Fruit fly (Drosophila melanogaster) whole organism, wandering third instar larva: ENCODE measurements around the gene ND-13A.

Experiments used
- Abd-B ChIP-seq: fragments of >200 bp; optimal IDR thresholded peaks from 2 replicates; lab custom pipeline; 2017; ENCODE audit warnings: missing biosample characterization, missing genetic modification characterization
- CG32264 ChIP-seq: fragments of 200-800 bp; sonication (Bioruptor generic); optimal IDR thresholded peaks from 2 replicates; lab custom pipeline; 2016; ENCODE audit warnings: missing biosample characterization, missing genetic modification characterization
- CG9705 ChIP-seq: fragments of 200-800 bp; sonication (Bioruptor generic); optimal IDR thresholded peaks from 2 replicates; lab custom pipeline; 2018; ENCODE audit warnings: missing biosample characterization, mild to moderate bottlenecking, missing genetic modification characterization
- CrebA ChIP-seq: fragments of 200-800 bp; sonication (Bioruptor generic); optimal IDR thresholded peaks from 2 replicates; lab custom pipeline; 2016; ENCODE audit warnings: missing biosample characterization, mild to moderate bottlenecking, missing genetic modification characterization, borderline replicate concordance
- Dfd ChIP-seq: fragments of >200 bp; optimal IDR thresholded peaks from 2 replicates; lab custom pipeline; 2017; ENCODE audit warnings: missing biosample characterization, missing genetic modification characterization
- Dif ChIP-seq: fragments of 200-275, 200-300 bp; sonication (Bioruptor generic); optimal IDR thresholded peaks from 2 replicates; lab custom pipeline; 2018; ENCODE audit warnings: missing biosample characterization, missing genetic modification characterization; ENCODE audit not compliant: partially characterized antibody
- GATAd ChIP-seq: sonication (Bioruptor generic); optimal IDR thresholded peaks from 2 replicates; lab custom pipeline; 2016; ENCODE audit warnings: missing biosample characterization, missing genetic modification characterization
- HLH106 ChIP-seq: fragments of 200-800 bp; optimal IDR thresholded peaks from 3 replicates; lab custom pipeline; 2019; ENCODE audit warnings: missing biosample characterization, mild to moderate bottlenecking, missing genetic modification characterization, moderate library complexity
- Hnf4 ChIP-seq: fragments of 200-800 bp; sonication (Bioruptor generic); optimal IDR thresholded peaks from 2 replicates; lab custom pipeline; 2016; ENCODE audit warnings: missing biosample characterization, mild to moderate bottlenecking, missing genetic modification characterization
- Hr78 ChIP-seq: fragments of >200 bp; optimal IDR thresholded peaks from 2 replicates; lab custom pipeline; 2017; ENCODE audit warnings: missing biosample characterization, missing genetic modification characterization
- Hr83 ChIP-seq: fragments of 200-300 bp; sonication (Bioruptor generic); optimal IDR thresholded peaks from 2 replicates; lab custom pipeline; 2016; ENCODE audit warnings: missing biosample characterization, mild to moderate bottlenecking, missing genetic modification characterization, moderate library complexity; ENCODE audit not compliant: poor library complexity, severe bottlenecking
- Jra ChIP-seq: sonication (Bioruptor generic); optimal IDR thresholded peaks from 2 replicates; lab custom pipeline; 2016; ENCODE audit warnings: missing biosample characterization, missing genetic modification characterization
- Mio ChIP-seq: sonication (Bioruptor generic); optimal IDR thresholded peaks from 2 replicates; lab custom pipeline; 2016; ENCODE audit warnings: missing biosample characterization, missing genetic modification characterization
- Myc ChIP-seq: fragments of >200 bp; optimal IDR thresholded peaks from 2 replicates; lab custom pipeline; 2017
- N ChIP-seq: fragments of >200 bp; optimal IDR thresholded peaks from 2 replicates; lab custom pipeline; 2018; ENCODE audit warnings: missing biosample characterization, missing external identifiers, missing genetic modification characterization
- OdsH ChIP-seq: fragments of 200-800 bp; sonication (Bioruptor generic); optimal IDR thresholded peaks from 2 replicates; lab custom pipeline; 2016; ENCODE audit warnings: missing biosample characterization, mild to moderate bottlenecking, missing genetic modification characterization
- Rel ChIP-seq, 2 experiments: fragments of 200-800 bp; sonication (Bioruptor generic) in 1 of 2; optimal IDR thresholded peaks; 2 replicates in 1 of 2; 3 replicates in 1 of 2; lab custom pipeline; 2016 to 2019; ENCODE audit warnings: mild to moderate bottlenecking in 2 of 2, missing biosample characterization in 2 of 2, missing genetic modification characterization in 2 of 2, moderate library complexity in 1 of 2
- Sp1 ChIP-seq: fragments of 200-800 bp; sonication (Bioruptor generic); optimal IDR thresholded peaks from 3 replicates; lab custom pipeline; 2019; ENCODE audit warnings: missing biosample characterization, mild to moderate bottlenecking, missing genetic modification characterization, moderate library complexity
- Vsx2 ChIP-seq: fragments of 200-300, 225-300 bp; sonication (Bioruptor generic); optimal IDR thresholded peaks from 2 replicates; lab custom pipeline; 2018; ENCODE audit warnings: missing biosample characterization, missing genetic modification characterization; ENCODE audit not compliant: partially characterized antibody
- br ChIP-seq: fragments of 200-800 bp; sonication (Bioruptor generic); optimal IDR thresholded peaks from 2 replicates; lab custom pipeline; 2016; ENCODE audit warnings: missing biosample characterization, missing genetic modification characterization
- brk ChIP-seq: fragments of 200-800 bp; sonication (Bioruptor generic); optimal IDR thresholded peaks from 2 replicates; lab custom pipeline; 2016; ENCODE audit warnings: missing biosample characterization, mild to moderate bottlenecking, missing genetic modification characterization
- dl ChIP-seq, 2 experiments: fragments of 175-275, 200-275 bp in 1 of 2; fragments of 200-275 bp in 1 of 2; sonication (Bioruptor generic); optimal IDR thresholded peaks; lab custom pipeline; 2018; ENCODE audit warnings: mild to moderate bottlenecking in 2 of 2, missing biosample characterization in 2 of 2, missing genetic modification characterization in 2 of 2, moderate library complexity in 2 of 2; ENCODE audit not compliant: partially characterized antibody in 2 of 2, insufficient read depth in 1 of 2
- dmrt93B ChIP-seq: fragments of 200-800 bp; sonication (Bioruptor generic); optimal IDR thresholded peaks from 2 replicates; lab custom pipeline; 2018; ENCODE audit warnings: missing biosample characterization, mild to moderate bottlenecking, missing genetic modification characterization
- dsf ChIP-seq: sonication (Bioruptor generic); optimal IDR thresholded peaks from 2 replicates; lab custom pipeline; 2016; ENCODE audit warnings: missing biosample characterization, missing genetic modification characterization, borderline replicate concordance
- ey ChIP-seq: fragments of 200-800 bp; sonication (Bioruptor generic); optimal IDR thresholded peaks from 2 replicates; lab custom pipeline; 2016; ENCODE audit warnings: missing biosample characterization, missing genetic modification characterization
- foxo ChIP-seq, 2 experiments: fragments of 200-800 bp; sonication (Bioruptor generic); optimal IDR thresholded peaks; 2 replicates in 1 of 2; 3 replicates in 1 of 2; lab custom pipeline; 2016 to 2017; ENCODE audit warnings: missing biosample characterization in 2 of 2, missing genetic modification characterization in 2 of 2
- fru ChIP-seq: fragments of 200-800 bp; sonication (Bioruptor generic); optimal IDR thresholded peaks from 3 replicates; lab custom pipeline; 2016; ENCODE audit warnings: missing biosample characterization, mild to moderate bottlenecking, missing genetic modification characterization
- h ChIP-seq: fragments of 200-800 bp; sonication (Bioruptor generic); optimal IDR thresholded peaks from 3 replicates; lab custom pipeline; 2016; ENCODE audit warnings: missing biosample characterization, mild to moderate bottlenecking, missing genetic modification characterization
- jim ChIP-seq: fragments of 175-275, 200-325 bp; sonication (Bioruptor generic); optimal IDR thresholded peaks from 2 replicates; lab custom pipeline; 2016; ENCODE audit warnings: missing biosample characterization, mild to moderate bottlenecking, missing genetic modification characterization
- lola ChIP-seq: fragments of >200 bp; optimal IDR thresholded peaks from 2 replicates; lab custom pipeline; 2017; ENCODE audit warnings: missing biosample characterization, missing genetic modification characterization
- pan ChIP-seq: fragments of >200 bp; optimal IDR thresholded peaks from 2 replicates; lab custom pipeline; 2017
- psq ChIP-seq: fragments of 200-800 bp; sonication (Bioruptor generic); optimal IDR thresholded peaks from 3 replicates; lab custom pipeline; 2017; ENCODE audit warnings: missing biosample characterization, mild to moderate bottlenecking, missing genetic modification characterization, moderate library complexity
- rgr ChIP-seq: fragments of 200-800 bp; sonication (Bioruptor generic); optimal IDR thresholded peaks from 3 replicates; lab custom pipeline; 2016; ENCODE audit warnings: missing biosample characterization, mild to moderate bottlenecking, missing genetic modification characterization
- sage ChIP-seq: fragments of 200-800 bp; sonication (Bioruptor generic); optimal IDR thresholded peaks from 2 replicates; lab custom pipeline; 2016; ENCODE audit warnings: missing biosample characterization, mild to moderate bottlenecking, missing genetic modification characterization
- sv ChIP-seq: fragments of 200-800 bp; sonication (Bioruptor generic); optimal IDR thresholded peaks from 3 replicates; lab custom pipeline; 2016; ENCODE audit warnings: missing biosample characterization, missing genetic modification characterization
- tai ChIP-seq: sonication (Bioruptor generic); optimal IDR thresholded peaks from 2 replicates; lab custom pipeline; 2016; ENCODE audit warnings: missing biosample characterization, missing genetic modification characterization
- usp ChIP-seq: fragments of >200 bp; optimal IDR thresholded peaks from 2 replicates; lab custom pipeline; 2017; ENCODE audit warnings: missing biosample characterization, missing genetic modification characterization
- woc ChIP-seq: sonication (Bioruptor generic); optimal IDR thresholded peaks from 2 replicates; lab custom pipeline; 2016; ENCODE audit warnings: missing biosample characterization, mild to moderate bottlenecking, missing genetic modification characterization

ND-13A gene

DNA sequence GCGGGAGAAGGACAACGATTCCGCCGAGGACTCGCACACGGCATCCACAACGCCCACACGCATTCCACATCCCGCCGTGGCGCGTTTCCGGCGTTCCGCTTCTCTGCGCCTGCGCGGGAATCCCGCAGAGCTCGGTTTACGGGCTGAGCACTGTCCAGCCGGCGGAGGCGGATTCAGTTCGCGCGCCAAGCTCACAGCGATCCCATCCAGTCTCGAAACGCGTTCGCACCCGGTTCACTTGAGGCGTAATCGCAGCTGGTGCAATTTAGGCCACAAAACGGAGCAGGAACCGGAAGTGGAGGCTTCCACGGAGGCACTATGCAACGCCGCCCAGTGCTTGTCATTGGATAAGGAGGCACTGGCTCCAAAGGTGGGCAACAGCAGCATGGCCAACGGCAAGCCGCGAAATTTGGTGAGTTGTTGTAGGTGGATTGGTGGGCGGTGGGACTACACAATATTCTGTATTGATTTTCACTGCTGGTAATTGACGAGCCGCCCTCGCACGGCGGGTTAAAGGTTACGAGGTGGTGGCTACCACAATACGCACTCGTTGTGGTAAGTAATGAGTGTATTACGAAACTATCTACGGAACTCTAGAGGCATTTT lies 37.2 kb downstream of the ND-13A start:
- TF ChIP-seq Dif (GFP tag; lab: Kevin White, UChicago): peak; percentile 35
- TF ChIP-seq ey (GFP tag; lab: Kevin White, UChicago): no peak

DNA sequence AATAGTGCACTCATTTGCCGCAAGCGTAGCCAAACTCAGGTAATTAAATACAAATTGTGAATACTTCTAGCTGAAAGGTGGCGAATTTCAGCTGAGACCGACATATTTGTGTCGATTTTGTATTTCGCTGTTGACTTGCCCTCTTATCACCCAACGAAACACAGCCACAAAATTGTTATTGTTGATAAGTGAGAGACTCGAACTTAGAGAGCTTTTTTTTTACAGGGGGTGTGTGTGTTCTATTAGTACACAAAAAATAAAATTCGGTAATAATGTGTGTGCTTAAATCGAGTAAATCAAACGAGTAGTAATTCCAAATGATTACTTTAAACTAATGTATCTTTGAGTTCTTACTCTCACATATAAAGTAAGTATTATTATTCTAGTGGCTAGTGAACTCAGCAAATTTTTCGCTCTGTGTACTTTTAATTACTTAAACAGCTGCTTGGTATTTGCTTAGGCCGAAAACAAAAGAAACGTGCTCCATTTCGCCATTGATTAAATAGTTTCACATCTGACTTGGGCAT lies 39.1 kb downstream of the ND-13A start:
- no peak for TF ChIP-seq usp (GFP tag; lab: Kevin White, UChicago)
- peak; percentile 46 for TF ChIP-seq dmrt93B (GFP tag; lab: Kevin White, UChicago)
- peak; percentile 42 for TF ChIP-seq HLH106 (tag; lab: Kevin White, UChicago)
- TF ChIP-seq lola: no peak
- peak; percentile 48 for TF ChIP-seq CG32264 (GFP tag; lab: Kevin White, UChicago)
- no peak for TF ChIP-seq tai (GFP tag; lab: Kevin White, UChicago)
- TF ChIP-seq Sp1 (GFP tag; lab: Kevin White, UChicago): peak; percentile 82
- TF ChIP-seq pan (lab: Kevin White, UChicago): no peak
- TF ChIP-seq dsf: peak; percentile 13
- TF ChIP-seq Dif (GFP tag; lab: Kevin White, UChicago): no peak
- no peak for TF ChIP-seq CG9705
- TF ChIP-seq psq (GFP tag; lab: Kevin White, UChicago): peak; percentile 71
- no peak for TF ChIP-seq Dfd
- TF ChIP-seq OdsH (GFP tag; lab: Kevin White, UChicago): peak; percentile 88
- TF ChIP-seq dl (GFP tag; optimal IDR thresholded peaks at IDR 0.05; lab: Kevin White, UChicago; ENCODE audit: insufficient read depth in 1 of 2, partially characterized antibody in 2 of 2): no peak
- TF ChIP-seq sv (GFP tag; lab: Kevin White, UChicago): peak; percentile 64
- TF ChIP-seq GATAd (GFP tag; lab: Kevin White, UChicago): no peak
- peak; percentile 92 for TF ChIP-seq fru (GFP tag; lab: Kevin White, UChicago)
- peak; percentile 52 for TF ChIP-seq woc (GFP tag; lab: Kevin White, UChicago)
- no peak for TF ChIP-seq Hr78 (GFP tag; lab: Kevin White, UChicago)
- peak; percentile 85 for TF ChIP-seq h
- TF ChIP-seq Hnf4: peak; percentile 81
- TF ChIP-seq Abd-B (GFP tag; lab: Kevin White, UChicago): no peak
- no peak for TF ChIP-seq CrebA
- peak; percentile 68 for TF ChIP-seq Hr83 (GFP tag; lab: Kevin White, UChicago)
- TF ChIP-seq jim (GFP tag; lab: Kevin White, UChicago): no peak
- TF ChIP-seq Jra (GFP tag; lab: Kevin White, UChicago): peak; percentile 75
- no peak for TF ChIP-seq Vsx2 (GFP tag; lab: Kevin White, UChicago)
- peak; percentile 80 for TF ChIP-seq sage
- peak; percentile 79 for TF ChIP-seq ey (GFP tag; lab: Kevin White, UChicago)
- no peak for TF ChIP-seq Rel (GFP tag; optimal IDR thresholded peaks at IDR 0.05; lab: Kevin White, UChicago)
- TF ChIP-seq Rel (tag; optimal IDR thresholded peaks at IDR 0.05; lab: Kevin White, UChicago): peak; percentile 13
- peak; percentile 83 for TF ChIP-seq br (GFP tag; lab: Kevin White, UChicago)
- TF ChIP-seq brk: peak; percentile 82
- peak; percentile 0 for TF ChIP-seq Mio (GFP tag; lab: Kevin White, UChicago)
- no peak for TF ChIP-seq N
- peak in 1 of 2 experiments; percentile 93 for TF ChIP-seq foxo (GFP tag; optimal IDR thresholded peaks at IDR 0.05; lab: Kevin White, UChicago)
- TF ChIP-seq rgr: peak; percentile 85
- no peak for TF ChIP-seq Myc (lab: Kevin White, UChicago)

DNA sequence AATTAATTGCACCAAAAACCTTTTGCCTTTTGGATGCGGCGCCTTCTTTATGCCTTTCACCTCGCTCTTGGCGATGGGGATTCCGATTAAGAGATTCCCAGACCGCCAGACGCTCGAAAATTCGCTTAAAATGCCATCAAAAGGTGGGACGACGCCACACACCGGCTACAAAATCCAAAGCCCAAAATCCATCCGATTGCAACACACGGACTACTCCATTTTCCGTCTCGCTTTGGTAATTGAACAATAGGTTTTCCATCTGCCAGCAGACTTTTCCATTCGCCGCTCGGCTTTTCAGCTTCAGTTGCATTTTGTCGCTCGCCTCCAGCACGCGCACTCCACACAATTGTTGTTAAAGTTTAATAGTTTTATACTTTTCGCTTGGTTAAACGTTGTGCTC lies 39.6 kb downstream of the ND-13A start, which contains the start of gene qtc:
qtc (plus strand) TSS at position 301 of the 400 bp plus-strand sequence.
- TF ChIP-seq brk (no peak), CG9705 (no peak), Myc (lab: Kevin White, UChicago) (no peak)
